Worm (Caenorhabditis elegans): ENCODE data around the gene irld-39.

irld-39 gene

DNA sequence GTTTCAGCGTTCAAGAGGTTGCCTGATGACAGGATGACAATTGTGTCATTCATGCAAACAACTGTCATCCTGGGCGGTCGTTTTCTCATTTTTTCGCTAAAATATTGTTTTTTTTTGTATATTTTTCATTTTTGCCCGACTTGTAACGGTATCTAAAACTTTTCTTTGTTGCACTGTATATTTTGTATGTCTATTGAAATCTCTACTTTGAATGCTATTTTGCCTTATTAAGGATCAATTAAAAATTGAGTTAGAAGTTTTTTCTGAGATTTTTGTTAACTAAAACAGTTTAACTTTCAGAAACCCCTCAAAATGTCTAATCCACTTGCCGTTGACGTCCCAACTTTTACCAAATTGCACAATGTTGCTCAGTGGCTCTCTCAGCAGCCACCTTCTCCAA, 45.0 kb downstream of the irld-39 start, which contains the start of gene ccch-2:
ccch-2 (plus strand) TSS at position 301 of the 400 bp plus-strand sequence.
- TF ChIP-seq ZK546.5 (tag; optimal IDR thresholded peaks at IDR 0.05) (no peak), nhr-12 (tag; optimal IDR thresholded peaks at IDR 0.05) (no peak), hmg-11 (tag; optimal IDR thresholded peaks at IDR 0.05) (no peak), lin-15B (tag; optimal IDR thresholded peaks at IDR 0.05) (no peak)

DNA sequence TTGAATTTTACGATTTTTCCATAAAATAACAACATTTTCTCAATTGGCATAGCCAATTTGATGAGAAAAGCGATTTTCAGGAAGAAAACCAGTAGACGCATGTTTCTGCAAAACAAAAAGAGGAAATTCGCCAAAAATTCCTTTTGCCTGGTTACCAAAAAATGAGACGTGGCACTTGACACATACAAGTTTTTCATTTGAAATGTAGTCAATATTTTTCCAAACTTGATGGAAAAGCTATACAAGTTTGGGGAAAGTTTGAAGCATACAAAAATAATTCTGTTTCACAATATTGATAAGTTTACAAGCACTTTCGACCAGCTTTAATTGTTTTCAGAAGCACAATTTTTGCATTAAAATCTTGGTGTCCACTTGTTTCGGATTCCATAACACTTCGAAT, 47.7 kb downstream of the irld-39 start, which contains the start of gene clec-191:
clec-191 (minus strand) TSS at position 101 of the 400 bp plus-strand sequence.
- TF ChIP-seq elt-1 (tag; optimal IDR thresholded peaks at IDR 0.05) (no peak), unc-39 (tag; optimal IDR thresholded peaks at IDR 0.05) (no peak), ZK546.5 (tag; optimal IDR thresholded peaks at IDR 0.05) (no peak)

Data from whole organism, L3 larva.